Worm (Caenorhabditis elegans) whole organism, young adult: ENCODE measurements around the gene C01C4.2.

Experiments
- D2030.7 ChIP-seq: fragments of 200-800 bp; sonication (Bioruptor generic); IDR thresholded peaks from 2 replicates; pipeline ENCODE4 v1.3.6; 2022; ENCODE audit warnings: missing genetic modification reagents, missing genetic modification characterization, missing compliant biosample characterization
- T07F8.4 ChIP-seq: sonication (generic microtip); optimal IDR thresholded peaks from 2 replicates; lab custom pipeline; 2016; ENCODE audit warnings: mild to moderate bottlenecking, missing genetic modification characterization, moderate library complexity, missing compliant biosample characterization
- Y53F4B.3 ChIP-seq: fragments of 200-800 bp; sonication (Bioruptor generic); IDR thresholded peaks from 2 replicates; pipeline ENCODE4 v1.3.6; 2022; ENCODE audit warnings: missing genetic modification reagents, missing genetic modification characterization, missing compliant biosample characterization
- unc-62 ChIP-seq: fragments of 150-350 bp; optimal IDR thresholded peaks from 2 replicates; lab custom pipeline; 2014; ENCODE audit warnings: missing biosample characterization, missing genetic modification reagents, missing genetic modification characterization

DNA sequence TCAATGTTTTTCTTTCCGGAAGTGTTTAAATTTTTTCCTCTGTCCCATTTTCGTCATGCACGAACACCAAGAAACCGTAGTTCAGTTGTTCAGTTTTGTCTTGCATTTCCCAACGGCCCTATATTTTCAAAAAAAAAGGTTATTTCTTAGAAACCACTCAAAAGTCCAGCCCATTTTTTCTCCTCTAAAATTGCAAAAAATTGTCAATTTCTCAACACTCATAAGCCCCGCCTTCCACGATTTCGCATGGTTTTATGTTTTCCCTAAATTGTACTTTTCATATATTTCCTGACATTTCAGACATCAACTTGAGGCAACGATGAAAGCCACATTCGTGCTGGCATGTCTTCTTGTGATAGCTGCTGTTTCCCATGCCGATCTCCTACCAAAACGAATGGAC, 12.4 kb downstream of the C01C4.2 start, which contains the start of gene nlp-1:
- TF ChIP-seq unc-62 (GFP tag; lab: Kevin White, UChicago) (no peak), D2030.7 (GFP tag; lab: Robert Waterston, UW) (no peak), Y53F4B.3 (GFP tag; lab: Robert Waterston, UW) (no peak), T07F8.4 (tag; lab: Kevin White, UChicago) (no peak)
